Fruit fly (Drosophila melanogaster): Measurements from ENCODE around the gene CG5783.

Gene CG5783

dm6 chr2L:18184648-18185243 lies 28.9 kb downstream of the CG5783 start, which contains the start of gene Ptp36E (continued):
- TF ChIP-seq NfI (GFP tag; optimal IDR thresholded peaks at IDR 0.05) (peak; percentile 76), CG8944 (GFP tag; optimal IDR thresholded peaks at IDR 0.05) (no peak), ERR (GFP tag; optimal IDR thresholded peaks at IDR 0.05) (no peak), ATbp (GFP tag; optimal IDR thresholded peaks at IDR 0.05) (peak; percentile 79), CG4854 (GFP tag; optimal IDR thresholded peaks at IDR 0.05) (no peak), gem (tag; optimal IDR thresholded peaks at IDR 0.05) (peak; percentile 94), vnd (GFP tag; IDR thresholded peaks at IDR 0.05; ENCODE audit: partially characterized antibody) (peak; percentile 44; the same call in 1 of the 3 replicates), gcm (GFP tag; optimal IDR thresholded peaks at IDR 0.05) (no peak), her (GFP tag; optimal IDR thresholded peaks at IDR 0.05) (no peak), CG3726 (GFP tag; IDR thresholded peaks at IDR 0.05) (no peak), slou (GFP tag; optimal IDR thresholded peaks at IDR 0.05) (peak; percentile 75), bowl (GFP tag; IDR thresholded peaks at IDR 0.05) (0 out of 2 replicates have a peak, but pooled peaks have one; percentile 22), Ptx1 (GFP tag; IDR thresholded peaks at IDR 0.05) (peak; percentile 79), Hr78 (GFP tag; optimal IDR thresholded peaks at IDR 0.05) (no peak), croc (GFP tag; conservative IDR thresholded peaks at IDR 0.05) (peak; percentile 74), Ssrp (tag; optimal IDR thresholded peaks at IDR 0.05) (no peak), Sox102F (GFP tag; optimal IDR thresholded peaks at IDR 0.05) (peak; percentile 87), MTF-1 (GFP tag; optimal IDR thresholded peaks at IDR 0.05; ENCODE audit: borderline replicate concordance) (peak; percentile 9), ken (GFP tag; IDR thresholded peaks at IDR 0.05) (no peak), ara (GFP tag; IDR thresholded peaks at IDR 0.05) (peak; percentile 70), GATAe (GFP tag; conservative IDR thresholded peaks at IDR 0.05) (no peak), CG9932 (GFP tag; IDR thresholded peaks at IDR 0.05) (peak; percentile 80), Elba2 (GFP tag; optimal IDR thresholded peaks at IDR 0.05) (no peak), CG4404 (GFP tag; IDR thresholded peaks at IDR 0.05) (peak; percentile 73), CG1792 (GFP tag; optimal IDR thresholded peaks at IDR 0.05) (no peak), CG8281 (tag; optimal IDR thresholded peaks at IDR 0.05) (peak; percentile 65), Sry-δ (GFP tag; optimal IDR thresholded peaks at IDR 0.05) (no peak), Eip74EF (GFP tag; optimal IDR thresholded peaks at IDR 0.05) (peak in 1 of 2 experiments; percentile 6), Spps (tag; optimal IDR thresholded peaks at IDR 0.05) (peak; percentile 61), CrebB (tag; optimal IDR thresholded peaks at IDR 0.05) (peak; percentile 46), slbo (GFP tag; IDR thresholded peaks at IDR 0.05) (peak; percentile 80), CG3281 (GFP tag; optimal IDR thresholded peaks at IDR 0.05) (peak; percentile 90), CG34422 (GFP tag; IDR thresholded peaks at IDR 0.05) (no peak; the same call in 1 of the 3 replicates), peb (GFP tag; IDR thresholded peaks at IDR 0.05) (peak; percentile 61; the same call in 1 of the 2 replicates), CG1832 (GFP tag; optimal IDR thresholded peaks at IDR 0.05) (no peak), Hmx (GFP tag; optimal IDR thresholded peaks at IDR 0.05) (no peak), CG12155 (GFP tag; optimal IDR thresholded peaks at IDR 0.05) (peak; percentile 66), nmo (GFP tag; optimal IDR thresholded peaks at IDR 0.05) (peak; percentile 77), CG10543 (GFP tag; optimal IDR thresholded peaks at IDR 0.05) (peak; percentile 73), CG15601 (tag; optimal IDR thresholded peaks at IDR 0.05) (no peak), stwl (tag; optimal IDR thresholded peaks at IDR 0.05) (no peak), CG11560 (tag; IDR thresholded peaks at IDR 0.05) (peak; percentile 66; the same call in 2 of the 3 replicates), CG11723 (GFP tag; optimal IDR thresholded peaks at IDR 0.05) (peak; percentile 36), CG6765 (GFP tag; optimal IDR thresholded peaks at IDR 0.05) (peak; percentile 78), btn (GFP tag; optimal IDR thresholded peaks at IDR 0.05) (no peak), Six4 (GFP tag; optimal IDR thresholded peaks at IDR 0.05) (peak; percentile 57), Hey (tag; optimal IDR thresholded peaks at IDR 0.05) (no peak), Tbp (GFP tag; optimal IDR thresholded peaks at IDR 0.05) (no peak), CG9727 (GFP tag; optimal IDR thresholded peaks at IDR 0.05) (peak; percentile 63), CG9609 (GFP tag; optimal IDR thresholded peaks at IDR 0.05) (no peak)

Measured in whole organism, embryonic.